Worm (Caenorhabditis elegans): ENCODE data around the gene Y4C6A.3.

DNA sequence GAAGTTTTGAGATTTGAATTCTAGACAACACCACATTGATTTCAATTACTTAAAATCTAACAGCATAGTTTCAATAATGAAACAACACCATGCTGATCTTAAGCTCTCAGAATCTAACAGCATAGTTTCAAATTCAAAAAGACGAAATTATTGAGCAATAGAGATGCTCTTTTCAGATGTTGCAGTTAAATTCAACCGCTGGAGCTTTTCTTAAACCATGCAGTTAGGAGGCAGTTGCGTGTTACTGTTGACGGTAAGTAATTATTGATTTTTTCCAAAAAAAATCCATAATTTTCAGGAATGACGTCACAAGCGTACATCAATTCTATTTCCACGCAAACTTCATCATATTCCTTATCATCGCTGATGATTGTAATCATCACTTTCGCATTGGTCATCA lies 26.8 kb upstream of the Y4C6A.3 start, which contains the start of gene T11F8.5:
- no peak for TF ChIP-seq unc-86 (tag; optimal IDR thresholded peaks at IDR 0.05)
- no peak for TF ChIP-seq fos-1 (tag; optimal IDR thresholded peaks at IDR 0.05)
- no peak for TF ChIP-seq ces-1 (GFP tag; optimal IDR thresholded peaks at IDR 0.05)
- TF ChIP-seq pqm-1 (tag; optimal IDR thresholded peaks at IDR 0.05): no peak

Data from whole organism, L1 larva.